Worm (Caenorhabditis elegans) whole organism, dauer: ENCODE data around the gene Y48G9A.6.
"Not testable (repeated sequence)": the region's sequence is repeated elsewhere in the genome, so short reads cannot be mapped to it uniquely, and the experiment has no call there.

ENCODE experiments used
- unc-62 ChIP-seq: sonication (generic microtip); optimal IDR thresholded peaks from 2 replicates; lab custom pipeline; 2017; ENCODE audit warnings: missing biosample characterization, missing genetic modification reagents, missing genetic modification characterization

Y48G9A.6 gene

ce11 chrIII:2117541-2117940 is at the start of gene Y48G9A.6:
Gene Y48G9A.6, plus strand, starts transcription at chrIII:2117841.
- TF ChIP-seq unc-62, result no peak

ce11 chrIII:2068248-2068647 is 49.4 kb upstream of the Y48G9A.6 start, which contains the start of gene Y39A3A.3:
Gene Y39A3A.3, minus strand, starts transcription at chrIII:2068348.
- TF ChIP-seq unc-62, result no peak

ce11 chrIII:2076546-2077134 is 41.0 kb upstream of the Y48G9A.6 start, which contains the start of gene Y39A3A.4:
Gene Y39A3A.4, minus strand, starts transcription at chrIII:2076596.
- no peak for TF ChIP-seq unc-62

- TF ChIP-seq unc-62, result not testable (repeated sequence)
These were observed 35.1 kb upstream of the Y48G9A.6 start, which contains the start of gene cpt-3 for ce11 chrIII:2082519-2082918. Gene cpt-3, plus strand, starts transcription at chrIII:2082819.

ce11 chrIII:2084829-2085228 is 32.8 kb upstream of the Y48G9A.6 start:
- TF ChIP-seq unc-62, result no peak

ce11 chrIII:2089453-2089852 is 28.2 kb upstream of the Y48G9A.6 start:
- TF ChIP-seq unc-62, result no peak

ce11 chrIII:2090695-2091094 is 26.9 kb upstream of the Y48G9A.6 start:
- no peak for TF ChIP-seq unc-62

- no peak for TF ChIP-seq unc-62
These were observed 26.3 kb upstream of the Y48G9A.6 start for ce11 chrIII:2091367-2091766.

- TF ChIP-seq unc-62, result no peak
These were observed 25.2 kb upstream of the Y48G9A.6 start, which contains the start of gene Y48G9A.9 for ce11 chrIII:2092409-2092808. Gene Y48G9A.9, plus strand, starts transcription at chrIII:2092709.

ce11 chrIII:2098185-2098584 is 19.5 kb upstream of the Y48G9A.6 start:
- TF ChIP-seq unc-62, result no peak

- no peak for TF ChIP-seq unc-62
These were observed 17.8 kb upstream of the Y48G9A.6 start for ce11 chrIII:2099808-2100366.

ce11 chrIII:2100842-2101241 is 16.8 kb upstream of the Y48G9A.6 start:
- TF ChIP-seq unc-62, result no peak

ce11 chrIII:2101310-2101709 is 16.3 kb upstream of the Y48G9A.6 start:
- no peak for TF ChIP-seq unc-62

- TF ChIP-seq unc-62, result no peak
These were observed 15.7 kb upstream of the Y48G9A.6 start, which contains the start of gene ppk-2 for ce11 chrIII:2101895-2102345. Gene ppk-2, plus strand, starts transcription at chrIII:2102295.

- TF ChIP-seq unc-62, result no peak
These were observed 11.7 kb upstream of the Y48G9A.6 start for ce11 chrIII:2105935-2106334.

- TF ChIP-seq unc-62, result no peak
These were observed 7.4 kb upstream of the Y48G9A.6 start, which contains the start of gene Y48G9A.7 for ce11 chrIII:2110249-2110648. Gene Y48G9A.7, plus strand, starts transcription at chrIII:2110549.

- TF ChIP-seq unc-62, result no peak
These were observed 6.3 kb upstream of the Y48G9A.6 start for ce11 chrIII:2111376-2111775.

- no peak for TF ChIP-seq unc-62
These were observed 5.6 kb upstream of the Y48G9A.6 start for ce11 chrIII:2112009-2112408.
